Fruit fly (Drosophila melanogaster) whole organism, embryonic: Measurements from ENCODE around the gene Spt3.

ENCODE experiments used
- Abd-B ChIP-seq: fragments of 200-800 bp; sonication (Bioruptor generic); optimal IDR thresholded peaks from 2 replicates; lab custom pipeline; 2018; ENCODE audit warnings: missing biosample characterization, mild to moderate bottlenecking, missing genetic modification characterization, moderate library complexity
- Asciz ChIP-seq: fragments of 200-800 bp; sonication (Bioruptor generic); optimal IDR thresholded peaks from 2 replicates; lab custom pipeline; 2017; ENCODE audit warnings: missing biosample characterization, mild to moderate bottlenecking, missing genetic modification characterization, missing genetic modification reagents
- CG10147 ChIP-seq: fragments of 200-800 bp; sonication (Bioruptor generic); optimal IDR thresholded peaks from 2 replicates; lab custom pipeline; 2019; ENCODE audit warnings: missing biosample characterization, mild to moderate bottlenecking, missing genetic modification characterization, moderate library complexity
- CG10209 ChIP-seq: fragments of 200-800 bp; sonication (Bioruptor generic); optimal IDR thresholded peaks from 3 replicates; lab custom pipeline; 2017; ENCODE audit warnings: missing biosample characterization, mild to moderate bottlenecking, missing genetic modification characterization, missing genetic modification reagents
- CG10979 ChIP-seq: fragments of 200-800 bp; sonication (Bioruptor generic); optimal IDR thresholded peaks from 2 replicates; lab custom pipeline; 2018; ENCODE audit warnings: missing biosample characterization, mild to moderate bottlenecking, missing genetic modification characterization, moderate library complexity
- CG11560 ChIP-seq: fragments of 200-800 bp; sonication (Bioruptor generic); IDR thresholded peaks from 3 replicates; pipeline ENCODE4 v1.3.6; 2022; ENCODE audit warnings: missing biosample characterization, missing genetic modification characterization
- CG12071 ChIP-seq: fragments of 200-800 bp; sonication (Bioruptor generic); optimal IDR thresholded peaks from 3 replicates; lab custom pipeline; 2018; ENCODE audit warnings: missing biosample characterization, mild to moderate bottlenecking, missing genetic modification characterization
- CG12236 ChIP-seq: fragments of 200-800 bp; sonication (Bioruptor generic); optimal IDR thresholded peaks from 2 replicates; lab custom pipeline; 2016; ENCODE audit warnings: missing biosample characterization, missing genetic modification characterization
- CG12391 ChIP-seq: fragments of 200-800 bp; sonication (Bioruptor generic); optimal IDR thresholded peaks from 3 replicates; lab custom pipeline; 2018; ENCODE audit warnings: missing biosample characterization, mild to moderate bottlenecking, missing genetic modification characterization, moderate library complexity
- CG13287 ChIP-seq: fragments of 200-800 bp; sonication (Bioruptor generic); IDR thresholded peaks from 2 replicates; pipeline ENCODE4 v1.3.6; 2022; ENCODE audit warnings: missing biosample characterization, missing genetic modification characterization; ENCODE audit not compliant: partially characterized antibody
- CG13296 ChIP-seq: fragments of 200-800 bp; sonication (Bioruptor generic); optimal IDR thresholded peaks from 3 replicates; lab custom pipeline; 2018; ENCODE audit warnings: missing biosample characterization, mild to moderate bottlenecking, missing genetic modification characterization
- CG1832 ChIP-seq: fragments of 200-800 bp; sonication (Bioruptor generic); optimal IDR thresholded peaks from 2 replicates; lab custom pipeline; 2017; ENCODE audit warnings: missing biosample characterization, mild to moderate bottlenecking, missing genetic modification characterization, inconsistent platforms
- CG2889 ChIP-seq: fragments of 200-800 bp; sonication (Bioruptor generic); IDR thresholded peaks from 3 replicates; pipeline ENCODE4 v1.3.6; 2022; ENCODE audit warnings: missing biosample characterization, missing genetic modification characterization
- CG3065 ChIP-seq: fragments of 200-800 bp; sonication (Bioruptor generic); optimal IDR thresholded peaks from 2 replicates; lab custom pipeline; 2016; ENCODE audit warnings: missing biosample characterization, missing genetic modification characterization
- CG33557 ChIP-seq: fragments of 200-800 bp; sonication (Bioruptor generic); optimal IDR thresholded peaks from 2 replicates; lab custom pipeline; 2019; ENCODE audit warnings: missing biosample characterization, mild to moderate bottlenecking, missing genetic modification characterization, moderate library complexity
- CG34376 ChIP-seq: fragments of 200-800 bp; sonication (Bioruptor generic); optimal IDR thresholded peaks from 2 replicates; lab custom pipeline; 2018; ENCODE audit warnings: missing biosample characterization, mild to moderate bottlenecking, missing genetic modification characterization
- CG42726 ChIP-seq: fragments of 200-800 bp; sonication (Bioruptor generic); IDR thresholded peaks from 2 replicates; pipeline ENCODE4 v1.3.6; 2022; ENCODE audit warnings: missing biosample characterization, missing genetic modification characterization; ENCODE audit not compliant: partially characterized antibody
- CG4404 ChIP-seq: fragments of 200-800 bp; sonication (Bioruptor generic); IDR thresholded peaks from 2 replicates; pipeline ENCODE4 v1.3.6; 2022; ENCODE audit warnings: missing biosample characterization, missing genetic modification characterization
- CG4424 ChIP-seq: fragments of 200-800 bp; sonication (Bioruptor generic); optimal IDR thresholded peaks from 3 replicates; lab custom pipeline; 2016; ENCODE audit warnings: missing biosample characterization, missing genetic modification characterization
- CG6175 ChIP-seq: fragments of 200-800 bp; sonication (Bioruptor generic); IDR thresholded peaks from 3 replicates; pipeline ENCODE4 v1.3.6; 2022; ENCODE audit warnings: missing biosample characterization, missing genetic modification characterization
- CG9609 ChIP-seq: fragments of 200-800 bp; sonication (Bioruptor generic); optimal IDR thresholded peaks from 3 replicates; lab custom pipeline; 2016; ENCODE audit warnings: missing biosample characterization, missing genetic modification characterization
- CkIIα-i1 ChIP-seq: fragments of 200-800 bp; sonication (Bioruptor generic); IDR thresholded peaks from 2 replicates; pipeline ENCODE4 v1.3.6; 2022; ENCODE audit warnings: missing biosample characterization, missing genetic modification characterization
- D ChIP-seq, 2 experiments: fragments of 200-800 bp in 1 of 2; fragments of >200 bp in 1 of 2; sonication (Bioruptor generic) in 1 of 2; optimal IDR thresholded peaks; 2 replicates in 1 of 2; 3 replicates in 1 of 2; lab custom pipeline; 2017; ENCODE audit warnings: mild to moderate bottlenecking in 1 of 2, missing biosample characterization in 1 of 2, missing genetic modification characterization in 1 of 2, missing genetic modification reagents in 1 of 2
- Dll ChIP-seq: fragments of 200-800 bp; sonication (Bioruptor generic); IDR thresholded peaks from 4 replicates; pipeline ENCODE4 v1.3.6; 2022; ENCODE audit warnings: missing biosample characterization, missing genetic modification characterization; ENCODE audit not compliant: partially characterized antibody
- Gsc ChIP-seq: fragments of 200-800 bp; sonication (Bioruptor generic); IDR thresholded peaks from 2 replicates; pipeline ENCODE4 v1.3.6; 2022; ENCODE audit warnings: missing biosample characterization, missing genetic modification characterization
- H15 ChIP-seq: fragments of 200-800 bp; sonication (Bioruptor generic); IDR thresholded peaks from 3 replicates; pipeline ENCODE4 v1.3.6; 2022; ENCODE audit warnings: missing biosample characterization, missing genetic modification characterization
- HLHmδ ChIP-seq: fragments of 200-800 bp; sonication (Bioruptor generic); optimal IDR thresholded peaks from 2 replicates; lab custom pipeline; 2018; ENCODE audit warnings: missing biosample characterization, mild to moderate bottlenecking, missing genetic modification characterization, moderate library complexity
- HmgD ChIP-seq: fragments of 200-800 bp; sonication (Bioruptor generic); optimal IDR thresholded peaks from 3 replicates; lab custom pipeline; 2016; ENCODE audit warnings: missing biosample characterization, missing genetic modification characterization
- MTF-1 ChIP-seq: fragments of 200-800 bp; sonication (Bioruptor generic); optimal IDR thresholded peaks from 2 replicates; lab custom pipeline; 2018; ENCODE audit warnings: missing biosample characterization, mild to moderate bottlenecking, missing genetic modification characterization, borderline replicate concordance
- Optix ChIP-seq: fragments of 200-800 bp; sonication (Bioruptor generic); IDR thresholded peaks from 3 replicates; pipeline ENCODE4 v1.3.6; 2022; ENCODE audit warnings: missing biosample characterization, missing genetic modification characterization
- Ravus ChIP-seq: fragments of 200-800 bp; sonication (Bioruptor generic); IDR thresholded peaks from 2 replicates; pipeline ENCODE4 v1.3.6; 2022; ENCODE audit warnings: missing biosample characterization, missing genetic modification characterization
- Six4 ChIP-seq: fragments of 200-800 bp; sonication (Bioruptor generic); optimal IDR thresholded peaks from 2 replicates; lab custom pipeline; 2016; ENCODE audit warnings: missing biosample characterization, missing genetic modification characterization
- Vsx1 ChIP-seq: fragments of 200-800 bp; sonication (Bioruptor generic); optimal IDR thresholded peaks from 2 replicates; lab custom pipeline; 2017; ENCODE audit warnings: missing biosample characterization, mild to moderate bottlenecking, missing genetic modification characterization, missing genetic modification reagents
- az2 ChIP-seq: fragments of 200-800 bp; sonication (Bioruptor generic); optimal IDR thresholded peaks from 3 replicates; lab custom pipeline; 2016; ENCODE audit warnings: missing biosample characterization, missing genetic modification characterization
- crc ChIP-seq: fragments of 200-800 bp; sonication (Bioruptor generic); optimal IDR thresholded peaks from 2 replicates; lab custom pipeline; 2016; ENCODE audit warnings: missing biosample characterization, missing genetic modification characterization
- ewg ChIP-seq: fragments of 200-800 bp; sonication (Bioruptor generic); optimal IDR thresholded peaks from 3 replicates; lab custom pipeline; 2017; ENCODE audit warnings: mild to moderate bottlenecking, missing biosample characterization, missing genetic modification reagents, missing genetic modification characterization
- fd96Cb ChIP-seq: fragments of 200-800 bp; sonication (Bioruptor generic); optimal IDR thresholded peaks from 2 replicates; lab custom pipeline; 2018; ENCODE audit warnings: missing biosample characterization, mild to moderate bottlenecking, missing genetic modification characterization, moderate library complexity
- her ChIP-seq: fragments of 200-800 bp; sonication (Bioruptor generic); optimal IDR thresholded peaks from 2 replicates; lab custom pipeline; 2016; ENCODE audit warnings: missing biosample characterization, missing genetic modification characterization
- ind ChIP-seq: fragments of 200-800 bp; sonication (Bioruptor generic); optimal IDR thresholded peaks from 3 replicates; lab custom pipeline; 2016; ENCODE audit warnings: missing biosample characterization, missing genetic modification characterization
- lola ChIP-seq, 3 experiments: fragments of >200 bp in 2 of 3; fragments of 200-800 bp in 1 of 3; sonication (Bioruptor generic) in 1 of 3; optimal IDR thresholded peaks; 2 replicates each; lab custom pipeline; 2017 to 2019; ENCODE audit warnings: missing biosample characterization in 3 of 3, missing genetic modification characterization in 3 of 3, mild to moderate bottlenecking in 1 of 3, moderate library complexity in 1 of 3
- odd ChIP-seq: fragments of 200-800 bp; sonication (Bioruptor generic); optimal IDR thresholded peaks from 2 replicates; lab custom pipeline; 2017; ENCODE audit warnings: missing biosample characterization, mild to moderate bottlenecking, missing genetic modification characterization
- repo ChIP-seq: fragments of 200-800 bp; sonication (Bioruptor generic); optimal IDR thresholded peaks from 2 replicates; lab custom pipeline; 2016; ENCODE audit warnings: missing biosample characterization, missing genetic modification characterization
- rib ChIP-seq: fragments of 200-800 bp; sonication (Bioruptor generic); IDR thresholded peaks from 2 replicates; pipeline ENCODE4 v1.3.6; 2022; ENCODE audit warnings: missing biosample characterization, missing genetic modification characterization
- run ChIP-seq: fragments of 200-800 bp; sonication (Bioruptor generic); optimal IDR thresholded peaks from 3 replicates; lab custom pipeline; 2018; ENCODE audit warnings: missing biosample characterization, mild to moderate bottlenecking, missing genetic modification characterization
- shn ChIP-seq: fragments of 200-800 bp; sonication (Bioruptor generic); optimal IDR thresholded peaks from 3 replicates; lab custom pipeline; 2016; ENCODE audit warnings: missing biosample characterization, missing genetic modification characterization
- sim ChIP-seq: fragments of 200-800 bp; sonication (Bioruptor generic); IDR thresholded peaks from 2 replicates; pipeline ENCODE4 v1.3.6; 2022; ENCODE audit warnings: missing biosample characterization, missing genetic modification characterization
- tap ChIP-seq: fragments of 200-800 bp; optimal IDR thresholded peaks from 3 replicates; lab custom pipeline; 2019; ENCODE audit warnings: missing biosample characterization, mild to moderate bottlenecking, missing genetic modification characterization, moderate library complexity
- trem ChIP-seq: fragments of 200-800 bp; optimal IDR thresholded peaks from 3 replicates; lab custom pipeline; 2019; ENCODE audit warnings: missing biosample characterization, mild to moderate bottlenecking, missing genetic modification characterization, moderate library complexity
- vnd ChIP-seq: fragments of 200-800 bp; sonication (Bioruptor generic); IDR thresholded peaks from 3 replicates; pipeline ENCODE4 v1.3.6; 2022; ENCODE audit warnings: missing biosample characterization, missing genetic modification characterization; ENCODE audit not compliant: partially characterized antibody

Spt3 gene

dm6 chr3R:11967262-11968029 lies 49.5 kb upstream of the Spt3 start, which contains the start of the genes CG12213 and GC1 (continued):
- TF ChIP-seq CG1832 (GFP tag; lab: Kevin White, UChicago) (no peak), crc (no peak), CG10209 (no peak), ind (GFP tag; lab: Kevin White, UChicago) (no peak), CG10979 (no peak), MTF-1 (no peak), CG2889 (GFP tag; lab: Robert Waterston, UW) (no peak), CG42726 (peak; percentile 97), trem (peak; percentile 93), CG13296 (GFP tag; lab: Kevin White, UChicago) (no peak), H15 (no peak), Optix (GFP tag; lab: Robert Waterston, UW) (no peak), rib (GFP tag; lab: Robert Waterston, UW) (no peak), Gsc (GFP tag; lab: Robert Waterston, UW) (no peak), az2 (GFP tag; lab: Kevin White, UChicago) (no peak), CG12236 (GFP tag; lab: Kevin White, UChicago) (no peak), CG4404 (GFP tag; lab: Robert Waterston, UW) (no peak), vnd (GFP tag; lab: Robert Waterston, UW) (peak; percentile 98), CG34376 (no peak), fd96Cb (tag; lab: Kevin White, UChicago) (no peak), HLHmδ (no peak), CG13287 (GFP tag; lab: Robert Waterston, UW) (peak; percentile 99), ewg (peak; percentile 8), run (tag; lab: Kevin White, UChicago) (peak; percentile 0), CG12071 (GFP tag; lab: Kevin White, UChicago) (no peak), lola (GFP tag; optimal IDR thresholded peaks at IDR 0.05; lab: Kevin White, UChicago) (peak in 1 of 3 experiments; percentile 44), shn (GFP tag; lab: Kevin White, UChicago) (no peak), tap (tag; lab: Kevin White, UChicago) (no peak), Dll (peak; percentile 99), CG9609 (GFP tag; lab: Kevin White, UChicago) (no peak), sim (GFP tag; lab: Robert Waterston, UW) (no peak), CG11560 (tag; lab: Robert Waterston, UW) (no peak), CG3065 (GFP tag; lab: Kevin White, UChicago) (no peak), D (optimal IDR thresholded peaks at IDR 0.05; lab: Kevin White, UChicago) (no peak), D (GFP tag; optimal IDR thresholded peaks at IDR 0.05; lab: Kevin White, UChicago) (no peak), CG4424 (GFP tag; lab: Kevin White, UChicago) (peak; percentile 40), her (GFP tag; lab: Kevin White, UChicago) (no peak), Abd-B (GFP tag; lab: Kevin White, UChicago) (no peak), CkIIα-i1 (GFP tag; lab: Robert Waterston, UW) (no peak), repo (GFP tag; lab: Kevin White, UChicago) (no peak), CG33557 (GFP tag; lab: Kevin White, UChicago) (no peak), CG10147 (GFP tag; lab: Kevin White, UChicago) (peak; percentile 4), Ravus (GFP tag; lab: Robert Waterston, UW) (no peak), HmgD (GFP tag; lab: Kevin White, UChicago) (peak; percentile 23), Vsx1 (GFP tag; lab: Kevin White, UChicago) (peak; percentile 93), CG12391 (tag; lab: Kevin White, UChicago) (peak; percentile 70), Asciz (no peak), CG6175 (GFP tag; lab: Robert Waterston, UW) (no peak), Six4 (GFP tag; lab: Kevin White, UChicago) (no peak), odd (GFP tag; lab: Kevin White, UChicago) (no peak)
